Worm (Caenorhabditis elegans): ENCODE data around the gene gly-12.
A peak's percentile ranks its signal among the peaks of the same experiment; 100 is the strongest.

The gly-12 gene

ce11 chrX:7523799-7524198 lies 38.1 kb downstream of the gly-12 start:
- TF ChIP-seq nfya-1 (tag; optimal IDR thresholded peaks at IDR 0.05; ENCODE audit: borderline replicate concordance, insufficient read depth) (no peak), die-1 (tag; optimal IDR thresholded peaks at IDR 0.05) (no peak), zfh-2 (GFP tag; conservative IDR thresholded peaks at IDR 0.05) (0 out of 2 replicates have a peak, but pooled peaks have one; percentile 29)

ce11 chrX:7525271-7525670 lies 39.6 kb downstream of the gly-12 start, which contains the start of gene F46C8.3:
F46C8.3 (plus strand) TSS chrX:7525571.
- no peak for TF ChIP-seq ceh-58 (GFP tag; IDR thresholded peaks at IDR 0.05)
- TF ChIP-seq madf-10 (tag; optimal IDR thresholded peaks at IDR 0.05), result no peak
- TF ChIP-seq K11D2.4 (GFP tag; IDR thresholded peaks at IDR 0.05), result no peak
- no peak for TF ChIP-seq bed-2 (GFP tag; IDR thresholded peaks at IDR 0.05)
- TF ChIP-seq F10E7.11 (tag; optimal IDR thresholded peaks at IDR 0.05), result no peak
- TF ChIP-seq mcd-1 (GFP tag; IDR thresholded peaks at IDR 0.05), result no peak
- no peak for TF ChIP-seq dpff-1 (tag; optimal IDR thresholded peaks at IDR 0.05)
- TF ChIP-seq Y95B8A.8 (GFP tag; IDR thresholded peaks at IDR 0.05), result no peak
- TF ChIP-seq hrde-1 (tag; optimal IDR thresholded peaks at IDR 0.05; ENCODE audit: borderline replicate concordance), result no peak

ce11 chrX:7532632-7533031 lies 47.0 kb downstream of the gly-12 start, which contains the start of gene ceh-14:
ceh-14 (minus strand) TSS chrX:7532732.
- TF ChIP-seq F23B12.7 (tag; optimal IDR thresholded peaks at IDR 0.05; ENCODE audit: insufficient read depth), result no peak
- TF ChIP-seq B0261.1 (tag; optimal IDR thresholded peaks at IDR 0.05), result no peak
- no peak for TF ChIP-seq egl-18 (GFP tag; IDR thresholded peaks at IDR 0.05)
- no peak for TF ChIP-seq ceh-79 (tag; optimal IDR thresholded peaks at IDR 0.05)
- no peak for TF ChIP-seq snpc-3.4 (tag; optimal IDR thresholded peaks at IDR 0.05)

- 0 out of 2 replicates have a peak, but pooled peaks have one; percentile 23 for TF ChIP-seq zfh-2 (GFP tag; conservative IDR thresholded peaks at IDR 0.05)
- no peak for TF ChIP-seq ztf-28 (GFP tag; IDR thresholded peaks at IDR 0.05)
- no peak for TF ChIP-seq egrh-3 (GFP tag; IDR thresholded peaks at IDR 0.05)
- no peak for TF ChIP-seq ztf-22 (GFP tag; optimal IDR thresholded peaks at IDR 0.05)
- TF ChIP-seq F22D6.2 (tag; optimal IDR thresholded peaks at IDR 0.05), result no peak
Measured at ce11 chrX:7534454-7534853, 48.8 kb downstream of the gly-12 start.

- no peak for TF ChIP-seq nfyb-1 (GFP tag; IDR thresholded peaks at IDR 0.05)
- TF ChIP-seq zfh-2 (GFP tag; conservative IDR thresholded peaks at IDR 0.05), result peak; percentile 82
- TF ChIP-seq egrh-3 (GFP tag; IDR thresholded peaks at IDR 0.05), result 0 out of 2 replicates have a peak, but pooled peaks have one; percentile 2
Measured at ce11 chrX:7536869-7537268, 51.2 kb downstream of the gly-12 start.

- TF ChIP-seq unc-62 (GFP tag; optimal IDR thresholded peaks at IDR 0.05) (no peak), die-1 (tag; optimal IDR thresholded peaks at IDR 0.05) (no peak), akir-1 (GFP tag; optimal IDR thresholded peaks at IDR 0.05) (no peak)
Measured at ce11 chrX:7537742-7538268, 52.1 kb downstream of the gly-12 start, which contains the start of gene dpy-7. dpy-7 (minus strand) TSS chrX:7537792.

- TF ChIP-seq ceh-79 (tag; optimal IDR thresholded peaks at IDR 0.05), result no peak
- no peak for TF ChIP-seq B0019.2 (GFP tag; conservative IDR thresholded peaks at IDR 0.05)
- no peak for TF ChIP-seq somi-1 (GFP tag; optimal IDR thresholded peaks at IDR 0.05)
- TF ChIP-seq mes-4 (tag; optimal IDR thresholded peaks at IDR 0.05), result no peak
- TF ChIP-seq aptf-3 (GFP tag; IDR thresholded peaks at IDR 0.05), result no peak
- TF ChIP-seq madf-3 (GFP tag; IDR thresholded peaks at IDR 0.05), result no peak
- no peak for TF ChIP-seq hsf-1 (GFP tag; IDR thresholded peaks at IDR 0.05)
- no peak for TF ChIP-seq F10E7.11 (tag; optimal IDR thresholded peaks at IDR 0.05)
- no peak for TF ChIP-seq F37B4.10 (GFP tag; IDR thresholded peaks at IDR 0.05)
- TF ChIP-seq ceh-91 (GFP tag; IDR thresholded peaks at IDR 0.05), result no peak
- TF ChIP-seq ceh-100 (GFP tag; IDR thresholded peaks at IDR 0.05), result no peak
- no peak for TF ChIP-seq zim-3 (tag; optimal IDR thresholded peaks at IDR 0.05)
- TF ChIP-seq F55B11.4 (tag; optimal IDR thresholded peaks at IDR 0.05; ENCODE audit: borderline replicate concordance, insufficient read depth), result no peak
- TF ChIP-seq lsy-27 (tag; optimal IDR thresholded peaks at IDR 0.05; ENCODE audit: borderline replicate concordance, insufficient read depth), result no peak
- no peak for TF ChIP-seq nhr-90 (tag; optimal IDR thresholded peaks at IDR 0.05)
- TF ChIP-seq D2030.7 (GFP tag; IDR thresholded peaks at IDR 0.05), result no peak
Measured at ce11 chrX:7540033-7540432, 54.4 kb downstream of the gly-12 start, which contains the start of gene glb-16. glb-16 (minus strand) TSS chrX:7540133.

Data from whole organism, young adult.